Worm (Caenorhabditis elegans) whole organism, midembryonic: ENCODE measurements around the gene zim-2.

Source experiments
- T22C8.4 ChIP-seq: fragments of 200-800 bp; sonication (Bioruptor generic); IDR thresholded peaks from 2 replicates; pipeline ENCODE4 v1.3.6; 2022; ENCODE audit warnings: missing genetic modification characterization, missing compliant biosample characterization
- cog-1 ChIP-seq: sonication (generic microtip); optimal IDR thresholded peaks from 2 replicates; lab custom pipeline; 2016; ENCODE audit warnings: missing genetic modification characterization, missing compliant biosample characterization
- flt-1 ChIP-seq: fragments of 200-800 bp; sonication (Bioruptor generic); IDR thresholded peaks from 2 replicates; pipeline ENCODE4 v1.3.6; 2022; ENCODE audit warnings: missing genetic modification characterization, missing compliant biosample characterization
- klf-2 ChIP-seq: fragments of 200-800 bp; sonication (Bioruptor generic); conservative IDR thresholded peaks from 2 replicates; pipeline ENCODE4 v1.3.6; 2022; ENCODE audit warnings: missing genetic modification reagents, missing genetic modification characterization, missing compliant biosample characterization
- med-1 ChIP-seq: sonication (generic microtip); optimal IDR thresholded peaks from 2 replicates; lab custom pipeline; 2017; ENCODE audit warnings: missing genetic modification characterization, mild to moderate bottlenecking, missing compliant biosample characterization, antibody characterized with exemption, missing genetic modification reagents; ENCODE audit not compliant: insufficient read depth
- ref-1 ChIP-seq: fragments of 200-800 bp; sonication (Bioruptor generic); conservative IDR thresholded peaks from 2 replicates; pipeline ENCODE4 v1.3.6; 2022; ENCODE audit warnings: missing genetic modification reagents, missing genetic modification characterization, missing compliant biosample characterization
- tab-1 ChIP-seq: fragments of 200-800 bp; sonication (Bioruptor generic); IDR thresholded peaks from 2 replicates; pipeline ENCODE4 v1.3.6; 2022; ENCODE audit warnings: missing genetic modification characterization, missing compliant biosample characterization
- ztf-23 ChIP-seq: fragments of 200-800 bp; sonication (Bioruptor generic); IDR thresholded peaks from 2 replicates; pipeline ENCODE4 v1.3.6; 2022; ENCODE audit warnings: missing genetic modification reagents, missing genetic modification characterization, missing compliant biosample characterization
- ztf-29 ChIP-seq: fragments of 200-800 bp; sonication (Bioruptor generic); IDR thresholded peaks from 2 replicates; pipeline ENCODE4 v1.3.6; 2022; ENCODE audit warnings: missing genetic modification reagents, missing genetic modification characterization, missing compliant biosample characterization

Gene zim-2

DNA sequence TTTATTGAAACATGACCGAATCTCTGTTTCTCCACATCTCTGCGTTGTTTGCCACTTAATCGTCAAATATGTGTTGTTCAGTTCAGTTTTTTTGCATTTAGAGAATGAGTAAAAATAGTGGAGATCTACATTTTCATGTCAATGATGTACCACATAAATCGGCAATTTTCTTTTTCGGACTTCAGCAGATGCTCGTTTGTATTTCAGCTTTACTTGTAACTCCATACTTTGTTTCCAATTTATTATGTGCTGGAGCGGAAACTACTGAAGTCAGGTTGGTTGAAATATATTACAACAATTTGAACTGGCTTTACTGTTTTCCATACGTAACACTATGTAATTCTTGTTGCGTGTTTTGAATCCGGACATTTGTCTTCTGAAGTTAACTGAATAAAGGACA, 24.4 kb upstream of the zim-2 start, which contains the start of gene T07G12.2:
Gene T07G12.2, plus strand, starts transcription at position 62 of the 400 bp plus-strand sequence.
- TF ChIP-seq ztf-23 (GFP tag; lab: Robert Waterston, UW) (no peak), ref-1 (GFP tag; lab: Robert Waterston, UW) (no peak), flt-1 (GFP tag; lab: Robert Waterston, UW) (no peak), tab-1 (GFP tag; lab: Robert Waterston, UW) (no peak), cog-1 (tag; lab: Kevin White, UChicago) (no peak), klf-2 (GFP tag; lab: Robert Waterston, UW) (no peak), ztf-29 (no peak), med-1 (GFP tag; lab: Kevin White, UChicago) (no peak), T22C8.4 (no peak)

DNA sequence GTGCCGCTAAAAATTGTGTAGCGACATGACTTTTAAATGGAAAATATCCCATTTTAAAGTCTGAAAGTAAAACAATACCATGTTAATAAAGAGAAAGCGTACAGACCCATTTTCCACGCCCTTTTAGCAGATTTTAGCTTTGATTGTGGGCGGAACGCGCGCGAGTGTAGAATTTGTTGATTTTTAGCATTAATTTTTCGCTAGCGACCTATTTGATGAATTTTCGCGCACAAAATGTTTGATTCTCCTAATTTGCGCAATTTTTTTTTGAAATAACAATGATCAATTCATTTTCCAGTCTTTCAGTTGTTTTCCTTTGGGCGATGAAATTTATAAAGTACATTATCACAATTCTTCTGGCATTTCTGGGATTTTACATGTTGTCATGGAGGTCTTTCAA, 21.4 kb upstream of the zim-2 start, which contains the start of gene T07G12.3:
Gene T07G12.3, plus strand, starts transcription at position 301 of the 400 bp plus-strand sequence.
- TF ChIP-seq med-1 (GFP tag; lab: Kevin White, UChicago), result no peak

DNA sequence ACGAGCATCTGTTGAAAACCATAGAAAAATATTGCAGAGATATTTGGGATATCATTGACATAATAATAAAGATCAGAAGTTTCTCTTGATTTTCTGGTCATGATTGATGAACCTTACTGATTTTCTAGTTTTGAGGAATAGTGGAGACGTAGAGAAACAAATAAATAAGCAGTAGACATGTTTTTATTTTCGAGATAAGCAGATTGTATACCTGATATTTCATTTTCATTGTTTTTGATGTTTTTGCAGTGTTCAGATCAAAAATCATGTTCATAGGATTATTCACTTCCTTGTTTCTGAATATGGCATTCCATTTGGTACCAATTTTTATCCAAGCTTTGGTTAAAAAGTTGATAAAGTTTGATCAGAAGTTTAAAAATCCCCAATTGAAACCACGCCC, 16.5 kb upstream of the zim-2 start, which contains the start of gene T07G12.4:
Gene T07G12.4, minus strand, starts transcription at position 101 of the 400 bp plus-strand sequence.
- no peak for TF ChIP-seq flt-1 (GFP tag; lab: Robert Waterston, UW)
- no peak for TF ChIP-seq tab-1 (GFP tag; lab: Robert Waterston, UW)
- TF ChIP-seq klf-2 (GFP tag; lab: Robert Waterston, UW), result no peak
- TF ChIP-seq T22C8.4, result no peak
- no peak for TF ChIP-seq med-1 (GFP tag; lab: Kevin White, UChicago)
- no peak for TF ChIP-seq cog-1 (tag; lab: Kevin White, UChicago)
- no peak for TF ChIP-seq ztf-29
- TF ChIP-seq ref-1 (GFP tag; lab: Robert Waterston, UW), result no peak
- TF ChIP-seq ztf-23 (GFP tag; lab: Robert Waterston, UW), result no peak

DNA sequence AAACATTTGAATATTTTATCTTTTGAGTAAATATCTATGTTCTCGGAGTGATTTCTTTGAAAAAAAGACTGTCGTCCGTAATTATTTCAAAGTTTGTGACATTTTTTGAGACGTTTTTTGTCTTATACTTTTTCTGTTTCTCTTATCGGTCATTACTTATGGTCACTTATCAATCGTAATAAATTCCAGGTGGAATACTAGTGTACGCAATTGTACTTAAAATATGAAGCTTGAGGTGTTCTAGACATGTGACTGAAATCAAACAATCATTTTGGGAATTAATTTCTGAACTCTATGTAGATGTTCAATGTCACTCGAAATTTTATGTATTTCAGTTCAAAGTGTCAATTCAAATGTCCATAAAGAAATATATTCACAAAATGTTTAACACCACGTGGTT, 12.8 kb upstream of the zim-2 start:
- TF ChIP-seq med-1 (GFP tag; lab: Kevin White, UChicago), result no peak

DNA sequence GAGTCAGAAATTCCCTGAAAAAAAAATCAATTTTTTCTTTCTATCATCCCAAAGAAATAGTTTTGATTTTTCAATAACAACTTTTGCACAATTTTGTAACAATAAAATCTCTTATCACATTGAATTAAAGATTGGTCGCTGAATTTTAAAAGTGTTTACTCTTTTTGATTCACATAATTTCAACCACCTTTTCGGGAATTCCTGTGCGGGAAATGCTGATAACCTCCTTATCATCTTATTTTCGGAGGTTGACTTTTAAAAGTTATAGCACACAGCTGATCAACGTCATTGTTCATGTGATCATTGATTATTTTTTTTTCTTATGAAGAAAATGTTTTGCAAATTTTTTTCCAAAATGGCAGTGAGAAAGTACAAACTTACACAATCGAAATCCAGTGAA, 11.7 kb upstream of the zim-2 start:
- no peak for TF ChIP-seq klf-2 (GFP tag; lab: Robert Waterston, UW)
- TF ChIP-seq med-1 (GFP tag; lab: Kevin White, UChicago), result no peak
- no peak for TF ChIP-seq ref-1 (GFP tag; lab: Robert Waterston, UW)
- no peak for TF ChIP-seq ztf-23 (GFP tag; lab: Robert Waterston, UW)
- no peak for TF ChIP-seq T22C8.4
- TF ChIP-seq flt-1 (GFP tag; lab: Robert Waterston, UW), result no peak
- no peak for TF ChIP-seq ztf-29
- TF ChIP-seq tab-1 (GFP tag; lab: Robert Waterston, UW), result no peak
- TF ChIP-seq cog-1 (tag; lab: Kevin White, UChicago), result no peak

DNA sequence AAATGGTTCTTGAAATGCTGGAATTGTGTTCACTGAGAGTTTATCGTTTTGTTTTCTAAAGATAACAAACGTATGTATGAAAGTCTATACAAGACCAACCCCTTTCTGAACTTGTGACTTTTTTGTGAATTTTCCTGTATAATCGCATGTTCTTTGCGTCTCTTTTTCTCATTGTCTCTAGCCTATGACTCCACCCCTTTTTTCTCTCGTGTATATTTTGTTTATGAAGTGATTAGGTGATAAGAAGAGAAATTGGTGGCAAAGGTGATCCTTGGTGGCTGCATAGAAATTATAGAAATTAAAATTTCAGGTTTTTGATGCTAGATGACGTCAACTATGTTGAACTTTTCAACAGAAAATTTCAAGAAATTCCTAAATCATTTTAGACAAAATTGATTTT, 10.0 kb upstream of the zim-2 start, which contains the start of gene T07G12.5:
Gene T07G12.5, minus strand, starts transcription at position 101 of the 400 bp plus-strand sequence.
- no peak for TF ChIP-seq klf-2 (GFP tag; lab: Robert Waterston, UW)
- no peak for TF ChIP-seq ref-1 (GFP tag; lab: Robert Waterston, UW)
- no peak for TF ChIP-seq ztf-29
- TF ChIP-seq flt-1 (GFP tag; lab: Robert Waterston, UW), result no peak
- TF ChIP-seq med-1 (GFP tag; lab: Kevin White, UChicago), result no peak
- no peak for TF ChIP-seq cog-1 (tag; lab: Kevin White, UChicago)
- no peak for TF ChIP-seq ztf-23 (GFP tag; lab: Robert Waterston, UW)
- TF ChIP-seq T22C8.4, result no peak
- no peak for TF ChIP-seq tab-1 (GFP tag; lab: Robert Waterston, UW)

DNA sequence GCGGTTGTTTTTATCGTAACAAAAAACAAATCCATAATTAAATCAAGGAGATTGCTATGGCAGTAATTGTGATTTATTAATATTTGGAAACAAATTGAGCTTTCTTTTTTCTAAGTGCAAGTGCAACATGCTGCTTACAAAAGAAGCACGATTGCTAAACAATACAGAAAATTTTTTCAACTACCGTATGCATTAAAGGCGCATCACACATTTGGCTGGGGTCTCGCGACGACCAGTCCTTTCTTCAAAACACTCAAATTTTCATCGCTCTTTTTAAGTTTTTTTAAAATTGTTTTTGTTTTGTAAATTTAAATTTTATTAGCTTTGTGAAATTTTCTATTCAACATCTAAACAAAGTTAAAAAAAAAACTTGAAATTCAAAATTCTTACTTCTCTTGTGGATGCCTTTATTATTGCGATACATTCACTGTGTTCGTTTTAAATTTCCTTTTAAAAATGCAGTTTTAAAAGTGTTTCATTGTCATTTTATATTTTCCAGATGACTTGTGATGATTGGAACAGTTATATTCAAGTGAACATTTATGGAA, 8.4 kb upstream of the zim-2 start, which contains the start of gene zim-1:
Gene zim-1, plus strand, starts transcription at position 498 of the 548 bp plus-strand sequence.
- TF ChIP-seq ztf-29 (no peak), tab-1 (GFP tag; lab: Robert Waterston, UW) (no peak), klf-2 (GFP tag; lab: Robert Waterston, UW) (no peak), T22C8.4 (no peak), cog-1 (tag; lab: Kevin White, UChicago) (no peak), ref-1 (GFP tag; lab: Robert Waterston, UW) (no peak), flt-1 (GFP tag; lab: Robert Waterston, UW) (no peak), med-1 (GFP tag; lab: Kevin White, UChicago) (no peak), ztf-23 (GFP tag; lab: Robert Waterston, UW) (no peak)

DNA sequence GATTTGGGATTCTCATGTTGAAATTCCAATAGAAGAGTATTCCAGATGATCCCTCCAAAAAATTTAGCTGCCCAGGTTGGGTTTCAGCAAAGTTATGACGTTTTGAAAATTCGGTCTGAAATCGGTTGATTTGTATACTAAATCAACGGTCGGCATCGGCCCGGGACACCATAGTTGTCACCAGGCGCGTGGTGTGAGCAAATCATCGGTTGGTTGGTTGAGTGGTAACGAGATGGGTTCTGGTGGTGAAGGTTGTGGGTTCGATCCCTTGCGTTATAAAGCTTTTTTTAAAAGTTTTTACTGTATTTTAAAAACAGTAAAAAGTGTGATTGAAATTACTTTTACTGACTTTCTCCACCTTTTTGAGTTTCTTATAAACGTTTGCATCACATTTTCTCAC, 6.5 kb upstream of the zim-2 start:
- TF ChIP-seq ref-1 (GFP tag; lab: Robert Waterston, UW), result peak; percentile 62
- TF ChIP-seq tab-1 (GFP tag; lab: Robert Waterston, UW), result 0 out of 2 replicates have a peak, but pooled peaks have one; percentile 53

DNA sequence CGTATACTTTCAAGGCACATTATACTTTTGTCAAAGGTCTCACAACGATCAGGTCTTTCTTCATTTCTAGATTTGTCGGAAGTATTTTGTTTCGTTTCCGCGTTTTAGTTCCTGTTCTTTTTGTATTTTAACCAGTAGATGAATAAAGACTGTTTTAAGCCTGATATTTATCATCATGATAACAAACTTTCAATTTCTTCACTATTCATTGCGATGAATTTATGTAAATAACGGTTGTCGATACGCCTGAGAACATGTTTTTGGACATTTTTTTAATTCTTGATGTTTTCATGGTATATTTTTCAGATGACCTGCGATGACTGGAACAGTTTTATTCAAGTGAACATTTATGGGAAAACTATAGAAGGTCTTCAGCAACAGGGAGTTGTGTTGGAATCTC, 3.4 kb downstream of the zim-2 start, which contains the start of gene zim-3:
Gene zim-3, plus strand, starts transcription at position 301 of the 400 bp plus-strand sequence.
- TF ChIP-seq T22C8.4 (no peak), ztf-23 (GFP tag; lab: Robert Waterston, UW) (no peak), cog-1 (tag; lab: Kevin White, UChicago) (no peak), ztf-29 (no peak), flt-1 (GFP tag; lab: Robert Waterston, UW) (no peak)

DNA sequence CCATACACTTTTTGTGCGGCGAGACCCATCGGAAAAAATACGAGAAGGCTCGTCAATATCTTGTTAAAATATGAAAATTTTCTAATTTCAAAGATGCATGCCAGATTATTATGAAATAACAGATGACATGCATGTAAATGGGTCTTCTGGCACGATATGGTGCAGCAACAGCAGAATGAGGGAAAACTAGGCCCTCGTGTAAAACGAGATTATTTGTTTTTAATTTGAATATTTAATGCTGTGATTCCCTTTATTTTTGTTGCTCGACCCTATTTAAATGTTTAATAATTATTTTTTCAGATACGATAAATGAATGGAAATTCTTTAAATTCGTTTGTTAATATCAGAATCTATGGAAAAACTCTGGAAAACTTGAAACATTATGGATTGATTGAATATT, 6.6 kb downstream of the zim-2 start, which contains the start of gene him-8:
Gene him-8, plus strand, starts transcription at position 301 of the 400 bp plus-strand sequence.
- TF ChIP-seq ref-1 (GFP tag; lab: Robert Waterston, UW), result no peak
- no peak for TF ChIP-seq ztf-29
- TF ChIP-seq ztf-23 (GFP tag; lab: Robert Waterston, UW), result no peak
- TF ChIP-seq cog-1 (tag; lab: Kevin White, UChicago), result no peak
- TF ChIP-seq T22C8.4, result no peak
